Fruit fly (Drosophila melanogaster): ENCODE results near the gene CG13471.

Gene CG13471

DNA sequence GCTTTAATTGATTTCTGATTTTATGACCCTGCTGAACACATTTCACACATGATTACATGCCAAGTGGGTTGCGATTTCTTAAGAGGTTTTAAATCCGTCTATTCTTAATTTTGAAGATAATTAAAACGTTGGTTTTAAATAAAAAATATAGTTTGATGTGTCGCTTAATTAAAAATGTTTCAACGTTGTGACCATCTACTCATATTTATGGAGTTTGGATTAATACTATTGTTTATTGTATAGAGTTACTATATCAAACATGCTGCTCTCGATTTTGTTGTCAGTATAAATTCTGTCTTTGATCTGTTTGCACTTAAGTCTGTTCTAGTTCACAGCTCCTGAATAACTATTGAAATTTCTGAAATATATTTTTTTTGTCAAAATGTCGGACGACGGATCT is 42.3 kb downstream of the CG13471 start, which contains the start of gene gdrd:
Gene gdrd, plus strand, starts transcription at position 301 of the 400 bp plus-strand sequence.
- TF ChIP-seq CG34367 (tag; optimal IDR thresholded peaks at IDR 0.05) (no peak), CG8159 (tag; optimal IDR thresholded peaks at IDR 0.05) (no peak), D1 (tag; optimal IDR thresholded peaks at IDR 0.05) (no peak), Pif1A (GFP tag; optimal IDR thresholded peaks at IDR 0.05) (no peak), CG17806 (tag; optimal IDR thresholded peaks at IDR 0.05) (no peak), fd96Ca (GFP tag; IDR thresholded peaks at IDR 0.05) (no peak), CG32121 (GFP tag; IDR thresholded peaks at IDR 0.05) (no peak), rn (GFP tag; IDR thresholded peaks at IDR 0.05) (no peak), CG15710 (tag; optimal IDR thresholded peaks at IDR 0.05) (no peak), CG10348 (GFP tag; IDR thresholded peaks at IDR 0.05) (no peak), EcR (GFP tag; optimal IDR thresholded peaks at IDR 0.05) (no peak), CG8301 (tag; optimal IDR thresholded peaks at IDR 0.05) (no peak), Snoo (tag; optimal IDR thresholded peaks at IDR 0.05) (no peak), gl (tag; optimal IDR thresholded peaks at IDR 0.05) (no peak), CG14655 (GFP tag; optimal IDR thresholded peaks at IDR 0.05) (no peak), CG4496 (GFP tag; IDR thresholded peaks at IDR 0.05) (no peak)

DNA sequence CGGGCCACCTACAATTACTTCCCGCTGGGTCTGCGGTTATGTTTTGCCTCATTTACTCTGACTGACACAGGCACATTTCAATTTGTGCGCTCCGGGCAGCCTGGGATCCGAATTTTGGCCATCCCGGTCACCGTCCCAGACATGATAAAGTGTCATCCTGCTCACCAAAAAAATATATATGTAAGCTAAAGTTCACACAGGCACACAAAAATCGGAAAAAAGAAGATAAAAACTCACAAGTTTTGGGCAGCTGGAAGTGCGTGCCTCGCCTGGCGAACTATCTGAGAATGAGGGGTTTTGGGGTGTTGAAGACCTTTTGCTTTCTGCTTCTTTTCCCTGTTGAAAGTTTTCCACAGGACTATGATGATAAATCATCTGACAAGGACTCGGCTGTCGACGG is 47.1 kb downstream of the CG13471 start:
- TF ChIP-seq D1 (tag; optimal IDR thresholded peaks at IDR 0.05) (no peak), CG14655 (GFP tag; optimal IDR thresholded peaks at IDR 0.05) (no peak), gl (tag; optimal IDR thresholded peaks at IDR 0.05) (no peak), Snoo (tag; optimal IDR thresholded peaks at IDR 0.05) (no peak), CG10348 (GFP tag; IDR thresholded peaks at IDR 0.05) (no peak), rn (GFP tag; IDR thresholded peaks at IDR 0.05) (no peak), Pif1B (GFP tag; optimal IDR thresholded peaks at IDR 0.05) (no peak), CG34367 (tag; optimal IDR thresholded peaks at IDR 0.05) (no peak), EcR (GFP tag; optimal IDR thresholded peaks at IDR 0.05) (no peak), CG8301 (tag; optimal IDR thresholded peaks at IDR 0.05) (no peak)

DNA sequence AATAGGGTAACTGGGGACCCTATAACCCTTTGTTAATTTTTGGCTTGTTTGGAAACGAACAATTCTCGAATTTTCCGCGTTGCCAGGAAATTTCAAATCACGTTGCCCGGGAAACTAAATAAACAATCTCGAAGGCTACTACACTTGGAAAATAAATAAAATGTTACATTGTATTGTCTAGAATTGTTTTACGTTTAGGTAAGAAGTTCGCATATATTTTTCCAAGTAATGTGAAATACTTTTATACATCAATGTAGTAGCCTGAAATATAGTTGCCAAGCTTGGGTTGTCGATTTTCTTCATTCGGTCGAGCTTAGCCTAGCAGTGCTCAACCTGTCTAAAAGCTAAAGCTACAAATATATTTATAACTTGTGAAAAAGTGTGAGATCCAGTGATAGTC is 48.8 kb downstream of the CG13471 start, which contains the start of gene Dnaaf6:
Gene Dnaaf6, plus strand, starts transcription at position 301 of the 400 bp plus-strand sequence.
- no peak for TF ChIP-seq Pif1A (GFP tag; optimal IDR thresholded peaks at IDR 0.05)
- no peak for TF ChIP-seq CG14655 (GFP tag; optimal IDR thresholded peaks at IDR 0.05)
- no peak for TF ChIP-seq Snoo (tag; optimal IDR thresholded peaks at IDR 0.05)
- no peak for TF ChIP-seq CG15710 (tag; optimal IDR thresholded peaks at IDR 0.05)
- TF ChIP-seq rn (GFP tag; IDR thresholded peaks at IDR 0.05) = no peak

All from whole organism, pupa.